Fruit fly (Drosophila melanogaster) whole organism, prepupa: ENCODE results near the gene TTLL5.

ENCODE experiments used
- CG11762 ChIP-seq: fragments of 200-800 bp; sonication (Bioruptor generic); optimal IDR thresholded peaks from 3 replicates; lab custom pipeline; 2016; ENCODE audit warnings: missing biosample characterization, missing genetic modification characterization; ENCODE audit not compliant: insufficient read depth
- CG11902 ChIP-seq: fragments of 200-800 bp; sonication (Bioruptor generic); optimal IDR thresholded peaks from 3 replicates; lab custom pipeline; 2016; ENCODE audit warnings: missing biosample characterization, missing genetic modification characterization
- CG1621 ChIP-seq: fragments of 200-800 bp; sonication (Bioruptor generic); optimal IDR thresholded peaks from 3 replicates; lab custom pipeline; 2018; ENCODE audit warnings: missing biosample characterization, mild to moderate bottlenecking, missing genetic modification characterization
- CG3032 ChIP-seq: fragments of 200-800 bp; optimal IDR thresholded peaks from 2 replicates; lab custom pipeline; 2019; ENCODE audit warnings: missing biosample characterization, mild to moderate bottlenecking, missing genetic modification characterization, moderate library complexity
- CG32006 ChIP-seq: fragments of 200-800 bp; sonication (Bioruptor generic); optimal IDR thresholded peaks from 3 replicates; lab custom pipeline; 2017; ENCODE audit warnings: missing biosample characterization, mild to moderate bottlenecking, missing genetic modification characterization
- CG34406 ChIP-seq: fragments of 200-800 bp; sonication (Bioruptor generic); optimal IDR thresholded peaks from 3 replicates; lab custom pipeline; 2016; ENCODE audit warnings: missing biosample characterization, missing genetic modification characterization
- CG3919 ChIP-seq: fragments of 200-800 bp; sonication (Bioruptor generic); optimal IDR thresholded peaks from 3 replicates; lab custom pipeline; 2016; ENCODE audit warnings: missing biosample characterization, missing genetic modification characterization
- CG4318 ChIP-seq: fragments of 200-800 bp; sonication (Bioruptor generic); optimal IDR thresholded peaks from 3 replicates; lab custom pipeline; 2017; ENCODE audit warnings: missing biosample characterization, mild to moderate bottlenecking, missing genetic modification characterization
- CG6163 ChIP-seq: fragments of 200-800 bp; sonication (Bioruptor generic); IDR thresholded peaks from 3 replicates; pipeline ENCODE4 v1.3.6; 2022; ENCODE audit warnings: missing biosample characterization, missing genetic modification characterization
- CG6276 ChIP-seq: fragments of 200-800 bp; sonication (Bioruptor generic); optimal IDR thresholded peaks from 2 replicates; lab custom pipeline; 2017; ENCODE audit warnings: missing biosample characterization, mild to moderate bottlenecking, missing genetic modification characterization
- CG6808 ChIP-seq: fragments of 200-800 bp; sonication (Bioruptor generic); optimal IDR thresholded peaks from 3 replicates; lab custom pipeline; 2017; ENCODE audit warnings: missing biosample characterization, missing genetic modification characterization, mild to moderate bottlenecking, moderate library complexity, missing genetic modification reagents
- CG6854 ChIP-seq: fragments of 200-800 bp; sonication (Bioruptor generic); optimal IDR thresholded peaks from 2 replicates; lab custom pipeline; 2017; ENCODE audit warnings: missing biosample characterization, mild to moderate bottlenecking, missing genetic modification characterization
- CG8319 ChIP-seq: fragments of 200-800 bp; sonication (Bioruptor generic); optimal IDR thresholded peaks from 3 replicates; lab custom pipeline; 2016; ENCODE audit warnings: missing biosample characterization, missing genetic modification characterization
- CG8632 ChIP-seq: fragments of 200-800 bp; sonication (Bioruptor generic); optimal IDR thresholded peaks from 3 replicates; lab custom pipeline; 2016; ENCODE audit warnings: missing biosample characterization, missing genetic modification characterization
- CG9139 ChIP-seq: fragments of 200-800 bp; sonication (Bioruptor generic); optimal IDR thresholded peaks from 3 replicates; lab custom pipeline; 2017; ENCODE audit warnings: missing biosample characterization, mild to moderate bottlenecking, missing genetic modification characterization
- Eip78C ChIP-seq: fragments of 200-800 bp; sonication (Bioruptor generic); peaks from one replicate; lab custom pipeline; 2016; ENCODE audit warnings: missing biosample characterization, missing genetic modification characterization
- Ets21C ChIP-seq: fragments of 200-800 bp; sonication (Bioruptor generic); optimal IDR thresholded peaks from 3 replicates; lab custom pipeline; 2016; ENCODE audit warnings: missing biosample characterization, missing genetic modification characterization
- Ets96B ChIP-seq: fragments of 200-800 bp; optimal IDR thresholded peaks from 2 replicates; lab custom pipeline; 2019; ENCODE audit warnings: missing biosample characterization, mild to moderate bottlenecking, missing genetic modification characterization, moderate library complexity
- Smox ChIP-seq: fragments of 200-800 bp; sonication (Bioruptor generic); optimal IDR thresholded peaks from 3 replicates; lab custom pipeline; 2016; ENCODE audit warnings: missing biosample characterization, missing genetic modification characterization
- Sox102F ChIP-seq: fragments of 200-800 bp; sonication (Bioruptor generic); optimal IDR thresholded peaks from 2 replicates; lab custom pipeline; 2016; ENCODE audit warnings: missing biosample characterization, mild to moderate bottlenecking, missing genetic modification characterization
- Sox15 ChIP-seq: fragments of 200-800 bp; sonication (Bioruptor generic); optimal IDR thresholded peaks from 3 replicates; lab custom pipeline; 2016; ENCODE audit warnings: missing biosample characterization, missing genetic modification characterization
- achi ChIP-seq: fragments of 200-800 bp; sonication (Bioruptor generic); optimal IDR thresholded peaks from 3 replicates; lab custom pipeline; 2016; ENCODE audit warnings: missing biosample characterization, missing genetic modification characterization
- fd59A ChIP-seq: fragments of 200-800 bp; sonication (Bioruptor generic); optimal IDR thresholded peaks from 2 replicates; lab custom pipeline; 2017; ENCODE audit warnings: missing biosample characterization, mild to moderate bottlenecking, missing genetic modification characterization, missing genetic modification reagents
- spab ChIP-seq: fragments of 200-800 bp; sonication (Bioruptor generic); optimal IDR thresholded peaks from 2 replicates; lab custom pipeline; 2017; ENCODE audit warnings: missing biosample characterization, mild to moderate bottlenecking, missing genetic modification characterization, missing genetic modification reagents
- ss ChIP-seq, 2 experiments: fragments of 200-800 bp; sonication (Bioruptor generic); optimal IDR thresholded peaks; 2 replicates in 1 of 2; 3 replicates in 1 of 2; lab custom pipeline; 2017 to 2018; ENCODE audit warnings: mild to moderate bottlenecking in 2 of 2, missing biosample characterization in 2 of 2, missing genetic modification characterization in 2 of 2, moderate library complexity in 1 of 2
- svp ChIP-seq: fragments of 200-800 bp; sonication (Bioruptor generic); peaks from one replicate; lab custom pipeline; 2016; ENCODE audit warnings: missing biosample characterization, missing genetic modification characterization
- topi ChIP-seq: fragments of 200-800 bp; sonication (Bioruptor generic); optimal IDR thresholded peaks from 3 replicates; lab custom pipeline; 2016; ENCODE audit warnings: missing biosample characterization, missing genetic modification characterization

TTLL5 gene

dm6 chr3R:25122736-25123211, at the start of gene TTLL5, which contains the start of gene CG31510:
Gene TTLL5 (minus strand): TSS chr3R:25122920.
Gene CG31510 (minus strand): TSS chr3R:25122920.
- TF ChIP-seq fd59A (no peak), svp (GFP tag; lab: Kevin White, UChicago) (no peak), CG6808 (GFP tag; lab: Kevin White, UChicago) (no peak), CG34406 (GFP tag; lab: Kevin White, UChicago) (no peak), CG6163 (GFP tag; lab: Robert Waterston, UW) (no peak), CG6276 (GFP tag; lab: Kevin White, UChicago) (no peak), CG11902 (GFP tag; lab: Kevin White, UChicago) (no peak), Sox102F (no peak), Sox15 (GFP tag; lab: Kevin White, UChicago) (no peak), CG8319 (GFP tag; lab: Kevin White, UChicago) (no peak)

dm6 chr3R:25172353-25172752, 49.6 kb upstream of the TTLL5 start:
- TF ChIP-seq ss (GFP tag; optimal IDR thresholded peaks at IDR 0.05; lab: Kevin White, UChicago): no peak
- TF ChIP-seq achi: no peak
- TF ChIP-seq CG8632: no peak
- TF ChIP-seq CG11762 (GFP tag; lab: Kevin White, UChicago): no peak
- TF ChIP-seq CG9139 (GFP tag; lab: Kevin White, UChicago): no peak

- TF ChIP-seq CG32006 (GFP tag; lab: Kevin White, UChicago): no peak
- no peak for TF ChIP-seq spab (GFP tag; lab: Kevin White, UChicago)
- TF ChIP-seq CG6854 (GFP tag; lab: Kevin White, UChicago): no peak
- no peak for TF ChIP-seq CG6808 (GFP tag; lab: Kevin White, UChicago)
- no peak for TF ChIP-seq CG1621 (tag; lab: Kevin White, UChicago)
- peak; percentile 5 for TF ChIP-seq topi (GFP tag; lab: Kevin White, UChicago)
- peak; percentile 50 for TF ChIP-seq svp (GFP tag; lab: Kevin White, UChicago)
- TF ChIP-seq Eip78C (GFP tag; lab: Kevin White, UChicago): peak; percentile 17
- TF ChIP-seq Smox (GFP tag; lab: Kevin White, UChicago): no peak
These were observed 45.7 kb upstream of the TTLL5 start for dm6 chr3R:25168259-25168972.

dm6 chr3R:25167407-25168191, 44.9 kb upstream of the TTLL5 start:
- no peak for TF ChIP-seq Ets21C (GFP tag; lab: Kevin White, UChicago)
- peak; percentile 69 for TF ChIP-seq Eip78C (GFP tag; lab: Kevin White, UChicago)
- no peak for TF ChIP-seq fd59A
- no peak for TF ChIP-seq CG11762 (GFP tag; lab: Kevin White, UChicago)
- peak; percentile 36 for TF ChIP-seq svp (GFP tag; lab: Kevin White, UChicago)

- no peak for TF ChIP-seq CG11762 (GFP tag; lab: Kevin White, UChicago)
- no peak for TF ChIP-seq CG32006 (GFP tag; lab: Kevin White, UChicago)
- TF ChIP-seq svp (GFP tag; lab: Kevin White, UChicago): no peak
These were observed 44.1 kb upstream of the TTLL5 start for dm6 chr3R:25166788-25167187.

- TF ChIP-seq Eip78C (GFP tag; lab: Kevin White, UChicago) (peak; percentile 60), CG3919 (GFP tag; lab: Kevin White, UChicago) (no peak), CG4318 (GFP tag; lab: Kevin White, UChicago) (no peak), Ets96B (tag; lab: Kevin White, UChicago) (no peak), CG3032 (tag; lab: Kevin White, UChicago) (no peak), svp (GFP tag; lab: Kevin White, UChicago) (peak; percentile 13)
These were observed 38.8 kb upstream of the TTLL5 start for dm6 chr3R:25161520-25161919.
